Worm (Caenorhabditis elegans): ENCODE data around the gene cutl-23.
A peak's percentile ranks its signal among the peaks of the same experiment; 100 is the strongest.

- TF ChIP-seq tab-1 (GFP tag; IDR thresholded peaks at IDR 0.05) (no peak), flt-1 (GFP tag; IDR thresholded peaks at IDR 0.05) (peak; percentile 49; the same call in 1 of the 2 replicates), ztf-23 (GFP tag; IDR thresholded peaks at IDR 0.05) (no peak), klf-2 (GFP tag; conservative IDR thresholded peaks at IDR 0.05) (no peak), ztf-29 (GFP tag; IDR thresholded peaks at IDR 0.05) (no peak), ref-1 (GFP tag; conservative IDR thresholded peaks at IDR 0.05) (no peak)
These were observed 48.1 kb upstream of the cutl-23 start for ce11 chrIII:5721888-5722287.

Measured in whole organism, midembryonic.